Fruit fly (Drosophila melanogaster) whole organism, embryonic: ENCODE measurements around the gene CG8516.

Experiments
- Antp ChIP-seq: fragments of 200-800 bp; sonication (Bioruptor generic); optimal IDR thresholded peaks from 3 replicates; lab custom pipeline; 2016; ENCODE audit warnings: missing biosample characterization, missing genetic modification characterization
- Atf6 ChIP-seq: fragments of 200-800 bp; sonication (Bioruptor generic); IDR thresholded peaks from 2 replicates; pipeline ENCODE4 v1.3.6; 2022; ENCODE audit warnings: missing biosample characterization, missing genetic modification characterization
- CG1024 ChIP-seq: fragments of 200-800 bp; sonication (Bioruptor generic); IDR thresholded peaks from 2 replicates; pipeline ENCODE4 v1.3.6; 2022; ENCODE audit warnings: missing biosample characterization, missing genetic modification characterization
- CG10366 ChIP-seq: fragments of 200-800 bp; sonication (Bioruptor generic); IDR thresholded peaks from 2 replicates; pipeline ENCODE4 v1.3.6; 2022; ENCODE audit warnings: missing biosample characterization, missing genetic modification characterization
- CG10979 ChIP-seq: fragments of 200-800 bp; sonication (Bioruptor generic); optimal IDR thresholded peaks from 2 replicates; lab custom pipeline; 2018; ENCODE audit warnings: missing biosample characterization, mild to moderate bottlenecking, missing genetic modification characterization, moderate library complexity
- CG12659 ChIP-seq: fragments of 200-800 bp; sonication (Bioruptor generic); optimal IDR thresholded peaks from 3 replicates; lab custom pipeline; 2017; ENCODE audit warnings: mild to moderate bottlenecking, missing biosample characterization, missing genetic modification reagents, missing genetic modification characterization
- CG12769 ChIP-seq: fragments of 200-800 bp; sonication (Bioruptor generic); optimal IDR thresholded peaks from 2 replicates; lab custom pipeline; 2019; ENCODE audit warnings: missing biosample characterization, mild to moderate bottlenecking, missing genetic modification characterization, moderate library complexity
- CG1647 ChIP-seq: fragments of 200-800 bp; sonication (Bioruptor generic); optimal IDR thresholded peaks from 3 replicates; lab custom pipeline; 2016; ENCODE audit warnings: missing biosample characterization, missing genetic modification characterization
- CG17186 ChIP-seq: fragments of 200-800 bp; sonication (Bioruptor generic); optimal IDR thresholded peaks from 3 replicates; lab custom pipeline; 2017; ENCODE audit warnings: missing biosample characterization, missing genetic modification reagents, missing genetic modification characterization
- CG2120 ChIP-seq: fragments of 200-800 bp; sonication (Bioruptor generic); optimal IDR thresholded peaks from 3 replicates; lab custom pipeline; 2016; ENCODE audit warnings: missing biosample characterization, missing genetic modification characterization
- CG3281 ChIP-seq: fragments of 200-800 bp; sonication (Bioruptor generic); optimal IDR thresholded peaks from 3 replicates; lab custom pipeline; 2017; ENCODE audit warnings: missing biosample characterization, mild to moderate bottlenecking, missing genetic modification characterization
- CG34376 ChIP-seq: fragments of 200-800 bp; sonication (Bioruptor generic); optimal IDR thresholded peaks from 2 replicates; lab custom pipeline; 2018; ENCODE audit warnings: missing biosample characterization, mild to moderate bottlenecking, missing genetic modification characterization
- CG4854 ChIP-seq: fragments of 200-800 bp; sonication (Bioruptor generic); optimal IDR thresholded peaks from 2 replicates; lab custom pipeline; 2016; ENCODE audit warnings: missing biosample characterization, missing genetic modification characterization, inconsistent platforms
- CG5245 ChIP-seq: fragments of 200-800 bp; sonication (Bioruptor generic); optimal IDR thresholded peaks from 3 replicates; lab custom pipeline; 2016; ENCODE audit warnings: missing biosample characterization, missing genetic modification characterization
- CG6791 ChIP-seq: fragments of 200-800 bp; sonication (Bioruptor generic); IDR thresholded peaks from 3 replicates; pipeline ENCODE4 v1.3.6; 2022; ENCODE audit warnings: missing biosample characterization, missing genetic modification characterization; ENCODE audit not compliant: partially characterized antibody
- CG7271 ChIP-seq: fragments of 200-800 bp; sonication (Bioruptor generic); optimal IDR thresholded peaks from 2 replicates; lab custom pipeline; 2018; ENCODE audit warnings: missing biosample characterization, mild to moderate bottlenecking, missing genetic modification characterization, moderate library complexity
- CG7357 ChIP-seq: fragments of 200-800 bp; sonication (Bioruptor generic); IDR thresholded peaks from 3 replicates; pipeline ENCODE4 v1.3.6; 2022; ENCODE audit warnings: missing biosample characterization, missing genetic modification characterization
- CG7556 ChIP-seq: fragments of 200-800 bp; sonication (Bioruptor generic); optimal IDR thresholded peaks from 2 replicates; lab custom pipeline; 2017; ENCODE audit warnings: missing biosample characterization, mild to moderate bottlenecking, missing genetic modification characterization
- CG8388 ChIP-seq: fragments of 200-800 bp; sonication (Bioruptor generic); optimal IDR thresholded peaks from 2 replicates; lab custom pipeline; 2019; ENCODE audit warnings: missing biosample characterization, mild to moderate bottlenecking, missing genetic modification characterization, moderate library complexity
- CG9215 ChIP-seq: fragments of 200-800 bp; sonication (Bioruptor generic); IDR thresholded peaks from 2 replicates; pipeline ENCODE4 v1.3.6; 2022; ENCODE audit warnings: missing biosample characterization, missing genetic modification characterization
- Chrac-16 ChIP-seq: fragments of 200-800 bp; sonication (Bioruptor generic); optimal IDR thresholded peaks from 3 replicates; lab custom pipeline; 2016; ENCODE audit warnings: missing biosample characterization, missing genetic modification characterization
- Dbx ChIP-seq: fragments of 200-800 bp; sonication (Bioruptor generic); IDR thresholded peaks from 3 replicates; pipeline ENCODE4 v1.3.6; 2022; ENCODE audit warnings: missing biosample characterization, missing genetic modification characterization
- Dip3 ChIP-seq: fragments of 200-800 bp; sonication (Bioruptor generic); optimal IDR thresholded peaks from 3 replicates; lab custom pipeline; 2016; ENCODE audit warnings: missing biosample characterization, missing genetic modification characterization
- Doc3 ChIP-seq: fragments of 200-800 bp; sonication (Bioruptor generic); IDR thresholded peaks from 3 replicates; pipeline ENCODE4 v1.3.6; 2022; ENCODE audit warnings: missing biosample characterization, missing genetic modification characterization; ENCODE audit not compliant: partially characterized antibody
- Max ChIP-seq: fragments of 200-800 bp; sonication (Bioruptor generic); optimal IDR thresholded peaks from 2 replicates; lab custom pipeline; 2016; ENCODE audit warnings: missing biosample characterization, mild to moderate bottlenecking, missing genetic modification characterization
- Nf-YB ChIP-seq: fragments of 200-800 bp; sonication (Bioruptor generic); optimal IDR thresholded peaks from 3 replicates; lab custom pipeline; 2019; ENCODE audit warnings: missing biosample characterization, mild to moderate bottlenecking, missing genetic modification characterization, moderate library complexity
- Poxn ChIP-seq: fragments of 200-800 bp; sonication (Bioruptor generic); IDR thresholded peaks from 2 replicates; pipeline ENCODE4 v1.3.6; 2022; ENCODE audit warnings: missing biosample characterization, missing genetic modification characterization
- ab ChIP-seq: fragments of 200-800 bp; sonication (Bioruptor generic); optimal IDR thresholded peaks from 2 replicates; lab custom pipeline; 2016; ENCODE audit warnings: missing biosample characterization, missing genetic modification characterization
- al ChIP-seq: fragments of 200-800 bp; sonication (Bioruptor generic); IDR thresholded peaks from 2 replicates; pipeline ENCODE4 v1.3.6; 2022; ENCODE audit warnings: missing biosample characterization, missing genetic modification characterization
- chinmo ChIP-seq: fragments of 200-800 bp; sonication (Bioruptor generic); IDR thresholded peaks from 4 replicates; pipeline ENCODE4 v1.3.6; 2022; ENCODE audit warnings: missing biosample characterization, missing genetic modification characterization; ENCODE audit not compliant: partially characterized antibody
- crc ChIP-seq: fragments of 200-800 bp; sonication (Bioruptor generic); optimal IDR thresholded peaks from 2 replicates; lab custom pipeline; 2016; ENCODE audit warnings: missing biosample characterization, missing genetic modification characterization
- dysf ChIP-seq: fragments of 200-800 bp; sonication (Bioruptor generic); IDR thresholded peaks from 3 replicates; pipeline ENCODE4 v1.3.6; 2022; ENCODE audit warnings: missing biosample characterization, missing genetic modification characterization
- en ChIP-seq: fragments of 200-800 bp; sonication (Bioruptor generic); optimal IDR thresholded peaks from 2 replicates; lab custom pipeline; 2016; ENCODE audit warnings: missing biosample characterization, missing genetic modification characterization
- fd96Cb ChIP-seq: fragments of 200-800 bp; sonication (Bioruptor generic); optimal IDR thresholded peaks from 2 replicates; lab custom pipeline; 2018; ENCODE audit warnings: missing biosample characterization, mild to moderate bottlenecking, missing genetic modification characterization, moderate library complexity
- gro ChIP-seq: fragments of 200-800 bp; sonication (Bioruptor generic); optimal IDR thresholded peaks from 2 replicates; lab custom pipeline; 2016; ENCODE audit warnings: missing biosample characterization, missing genetic modification characterization
- ind ChIP-seq: fragments of 200-800 bp; sonication (Bioruptor generic); optimal IDR thresholded peaks from 3 replicates; lab custom pipeline; 2016; ENCODE audit warnings: missing biosample characterization, missing genetic modification characterization
- insv ChIP-seq, 2 experiments: fragments of 200-800 bp; sonication (Bioruptor generic); optimal IDR thresholded peaks; 3 replicates each; lab custom pipeline; 2016 to 2018; ENCODE audit warnings: missing biosample characterization in 2 of 2, missing genetic modification characterization in 2 of 2
- inv ChIP-seq: fragments of 200-800 bp; sonication (Bioruptor generic); IDR thresholded peaks from 2 replicates; pipeline ENCODE4 v1.3.6; 2022; ENCODE audit warnings: missing biosample characterization, missing genetic modification characterization; ENCODE audit not compliant: partially characterized antibody
- klu ChIP-seq: fragments of 200-800 bp; sonication (Bioruptor generic); IDR thresholded peaks from 2 replicates; pipeline ENCODE4 v1.3.6; 2022; ENCODE audit warnings: missing biosample characterization, missing genetic modification characterization
- lbe ChIP-seq: fragments of 200-800 bp; sonication (Bioruptor generic); optimal IDR thresholded peaks from 2 replicates; lab custom pipeline; 2016; ENCODE audit warnings: missing biosample characterization, mild to moderate bottlenecking, missing genetic modification characterization
- lmd ChIP-seq: fragments of 200-800 bp; sonication (Bioruptor generic); IDR thresholded peaks from 2 replicates; pipeline ENCODE4 v1.3.6; 2022; ENCODE audit warnings: missing biosample characterization, missing genetic modification characterization
- mld ChIP-seq: fragments of 200-800 bp; sonication (Bioruptor generic); IDR thresholded peaks from 3 replicates; pipeline ENCODE4 v1.3.6; 2022; ENCODE audit warnings: missing biosample characterization, missing genetic modification characterization; ENCODE audit not compliant: partially characterized antibody
- nmo ChIP-seq: fragments of 200-800 bp; sonication (Bioruptor generic); optimal IDR thresholded peaks from 2 replicates; lab custom pipeline; 2018; ENCODE audit warnings: missing biosample characterization, mild to moderate bottlenecking, missing genetic modification characterization, moderate library complexity
- pho ChIP-seq: fragments of 200-800 bp; sonication (Bioruptor generic); optimal IDR thresholded peaks from 2 replicates; lab custom pipeline; 2016; ENCODE audit warnings: missing biosample characterization, missing genetic modification characterization
- rib ChIP-seq: fragments of 200-800 bp; sonication (Bioruptor generic); IDR thresholded peaks from 2 replicates; pipeline ENCODE4 v1.3.6; 2022; ENCODE audit warnings: missing biosample characterization, missing genetic modification characterization
- sna ChIP-seq: fragments of 200-800 bp; sonication (Bioruptor generic); IDR thresholded peaks from 2 replicates; pipeline ENCODE4 v1.3.6; 2022; ENCODE audit warnings: missing biosample characterization, missing genetic modification characterization; ENCODE audit not compliant: partially characterized antibody
- trh ChIP-seq: fragments of 200-800 bp; sonication (Bioruptor generic); optimal IDR thresholded peaks from 2 replicates; lab custom pipeline; 2016; ENCODE audit warnings: missing biosample characterization, missing genetic modification characterization
- twi ChIP-seq: fragments of 200-800 bp; optimal IDR thresholded peaks from 2 replicates; lab custom pipeline; 2019; ENCODE audit warnings: missing biosample characterization, mild to moderate bottlenecking, missing genetic modification characterization, moderate library complexity
- vnd ChIP-seq: fragments of 200-800 bp; sonication (Bioruptor generic); IDR thresholded peaks from 3 replicates; pipeline ENCODE4 v1.3.6; 2022; ENCODE audit warnings: missing biosample characterization, missing genetic modification characterization; ENCODE audit not compliant: partially characterized antibody

Gene CG8516

dm6 chr3R:9747272-9747874 lies 45.7 kb upstream of the CG8516 start, which contains the start of gene CG12948 (continued):
- TF ChIP-seq ind (GFP tag; lab: Kevin White, UChicago) (peak; percentile 45), CG12769 (tag; lab: Kevin White, UChicago) (peak; percentile 56), lbe (GFP tag; lab: Kevin White, UChicago) (peak; percentile 64), CG7556 (no peak), CG34376 (GFP tag; lab: Kevin White, UChicago) (peak; percentile 63), Antp (GFP tag; lab: Kevin White, UChicago) (peak; percentile 41), klu (GFP tag; lab: Robert Waterston, UW) (peak; percentile 56; the same call in 1 of the 2 replicates), Poxn (GFP tag; lab: Robert Waterston, UW) (no peak), CG17186 (GFP tag; lab: Kevin White, UChicago) (no peak), CG1647 (GFP tag; lab: Kevin White, UChicago) (no peak), Dip3 (peak; percentile 45), pho (GFP tag; lab: Kevin White, UChicago) (peak; percentile 40), lmd (GFP tag; lab: Robert Waterston, UW) (peak; percentile 45), insv (GFP tag; optimal IDR thresholded peaks at IDR 0.05; lab: Kevin White, UChicago) (peak in 1 of 2 experiments; percentile 32), vnd (peak; percentile 86), chinmo (peak; percentile 90), Nf-YB (GFP tag; lab: Kevin White, UChicago) (peak; percentile 17), mld (peak; percentile 79; the same call in 1 of the 3 replicates), al (GFP tag; lab: Robert Waterston, UW) (peak; percentile 42; the same call in 1 of the 2 replicates), en (no peak), CG4854 (GFP tag; lab: Kevin White, UChicago) (peak; percentile 9), Chrac-16 (peak; percentile 36), CG10366 (GFP tag; lab: Robert Waterston, UW) (peak; percentile 11; the same call in 1 of the 2 replicates), CG2120 (GFP tag; lab: Kevin White, UChicago) (peak; percentile 77), CG7357 (GFP tag; lab: Robert Waterston, UW) (no peak), CG3281 (GFP tag; lab: Kevin White, UChicago) (peak; percentile 71), trh (GFP tag; lab: Kevin White, UChicago) (no peak), Dbx (GFP tag; lab: Robert Waterston, UW) (peak; percentile 11; the same call in 1 of the 3 replicates), fd96Cb (tag; lab: Kevin White, UChicago) (peak; percentile 3), CG8388 (peak; percentile 31), CG6791 (GFP tag; lab: Robert Waterston, UW) (peak; percentile 72), Doc3 (peak; percentile 98), dysf (GFP tag; lab: Robert Waterston, UW) (peak; percentile 67; the same call in 2 of the 3 replicates), CG7271 (tag; lab: Kevin White, UChicago) (peak; percentile 5), gro (peak; percentile 55), CG1024 (GFP tag; lab: Robert Waterston, UW) (no peak), CG10979 (tag; lab: Kevin White, UChicago) (peak; percentile 35), twi (tag; lab: Kevin White, UChicago) (peak; percentile 16), crc (peak; percentile 29), Max (peak; percentile 52), rib (GFP tag; lab: Robert Waterston, UW) (no peak), CG5245 (GFP tag; lab: Kevin White, UChicago) (peak; percentile 25), nmo (peak; percentile 49), sna (GFP tag; lab: Robert Waterston, UW) (peak; percentile 96), Atf6 (GFP tag; lab: Robert Waterston, UW) (peak; percentile 31; the same call in 1 of the 2 replicates), CG12659 (GFP tag; lab: Kevin White, UChicago) (peak; percentile 44), CG9215 (GFP tag; lab: Robert Waterston, UW) (0 out of 2 replicates have a peak, but pooled peaks have one; percentile 44), inv (GFP tag; lab: Robert Waterston, UW) (peak; percentile 81), ab (GFP tag; lab: Kevin White, UChicago) (no peak)
